ENCODE assay signal across 2 fruit fly cellular contexts in the genomic region with DNA sequence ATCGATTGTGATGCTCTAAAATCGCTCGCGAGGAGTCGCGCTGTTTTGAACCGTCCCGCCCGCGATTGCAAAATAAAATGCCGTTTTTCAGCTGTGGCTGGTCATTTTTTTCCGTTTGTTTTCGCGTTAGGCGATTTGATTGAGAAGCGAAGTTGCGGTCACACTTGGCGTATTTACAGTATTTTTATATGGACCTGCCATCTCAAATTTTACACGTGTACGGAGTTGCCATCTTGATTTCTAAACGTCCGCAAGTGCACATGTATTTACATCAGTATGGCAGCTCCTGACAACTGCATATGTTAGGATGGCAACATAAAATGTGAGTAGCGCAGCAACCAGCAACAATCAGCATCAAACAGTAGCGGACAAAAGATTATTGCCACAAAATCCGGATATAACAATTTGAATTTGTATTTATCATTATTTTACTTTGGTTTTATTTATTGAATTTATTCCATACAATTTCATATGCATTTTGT.
A peak's percentile ranks its signal among the peaks of the same experiment; 100 is the strongest.
TF ChIP-seq lines count a peak whose summit lies in the region.

A gene (minus strand): TSS at position 82 of the 482 bp plus-strand sequence.

TF ChIP-seq in whole organism, embryonic, 481 proteins besides CTCF, POLR2A, EP300 and RAD21 (continued from another document and continues in another):
- TF ChIP-seq CG7556 (GFP tag; optimal IDR thresholded peaks at IDR 0.05; lab: Kevin White, UChicago) (peak; percentile 87), CG10565 (GFP tag; optimal IDR thresholded peaks at IDR 0.05; lab: Kevin White, UChicago) (peak; percentile 86), peb (GFP tag; IDR thresholded peaks at IDR 0.05; lab: Robert Waterston, UW) (no peak), HLH54F (GFP tag; optimal IDR thresholded peaks at IDR 0.05; lab: Kevin White, UChicago) (peak; percentile 97), CG9727 (GFP tag; optimal IDR thresholded peaks at IDR 0.05; lab: Kevin White, UChicago) (peak; percentile 93), ash1 (GFP tag; optimal IDR thresholded peaks at IDR 0.05; lab: Kevin White, UChicago) (peak; percentile 96), CG11696 (GFP tag; IDR thresholded peaks at IDR 0.05; lab: Robert Waterston, UW) (no peak), CG11560 (tag; IDR thresholded peaks at IDR 0.05; lab: Robert Waterston, UW) (no peak), Rfx (GFP tag; IDR thresholded peaks at IDR 0.05; lab: Robert Waterston, UW) (no peak), CG9797 (GFP tag; optimal IDR thresholded peaks at IDR 0.05; lab: Kevin White, UChicago) (peak; percentile 99), Hr39 (optimal IDR thresholded peaks at IDR 0.05; lab: Kevin White, UChicago) (no peak), rib (GFP tag; IDR thresholded peaks at IDR 0.05; lab: Robert Waterston, UW) (no peak), Vsx1 (GFP tag; optimal IDR thresholded peaks at IDR 0.05; lab: Kevin White, UChicago) (peak; percentile 94), zen2 (GFP tag; IDR thresholded peaks at IDR 0.05; lab: Robert Waterston, UW; ENCODE audit: partially characterized antibody) (no peak), Doc2 (GFP tag; IDR thresholded peaks at IDR 0.05; lab: Robert Waterston, UW) (no peak), Blimp-1 (GFP tag; optimal IDR thresholded peaks at IDR 0.05; lab: Kevin White, UChicago) (peak; percentile 82), gsb (GFP tag; IDR thresholded peaks at IDR 0.05; lab: Robert Waterston, UW) (no peak), Jarid2 (GFP tag; optimal IDR thresholded peaks at IDR 0.05; lab: Kevin White, UChicago) (peak; percentile 75), wor (GFP tag; IDR thresholded peaks at IDR 0.05; lab: Robert Waterston, UW) (no peak), Adf1 (GFP tag; IDR thresholded peaks at IDR 0.05; lab: Robert Waterston, UW) (no peak), Max (GFP tag; optimal IDR thresholded peaks at IDR 0.05; lab: Kevin White, UChicago) (peak; percentile 94), CG31441 (GFP tag; IDR thresholded peaks at IDR 0.05; lab: Robert Waterston, UW) (no peak), pan (optimal IDR thresholded peaks at IDR 0.05; lab: Kevin White, UChicago) (no peak), pan (GFP tag; optimal IDR thresholded peaks at IDR 0.05 in 1 of 2, IDR thresholded peaks at IDR 0.05 in 1 of 2) (no peak), tap (tag; optimal IDR thresholded peaks at IDR 0.05; lab: Kevin White, UChicago) (peak; percentile 73), CoRest (tag; optimal IDR thresholded peaks at IDR 0.05; lab: Kevin White, UChicago) (peak; percentile 97), Bdp1 (GFP tag; optimal IDR thresholded peaks at IDR 0.05; lab: Kevin White, UChicago) (peak; percentile 93), Neu2 (GFP tag; optimal IDR thresholded peaks at IDR 0.05; lab: Kevin White, UChicago; ENCODE audit: borderline replicate concordance) (peak; percentile 28), gt (GFP tag; IDR thresholded peaks at IDR 0.05; lab: Robert Waterston, UW) (no peak), gcm (GFP tag; optimal IDR thresholded peaks at IDR 0.05; lab: Kevin White, UChicago) (peak; percentile 88), aop (GFP tag; IDR thresholded peaks at IDR 0.05; lab: Robert Waterston, UW) (no peak), CG17829 (tag; optimal IDR thresholded peaks at IDR 0.05; lab: Kevin White, UChicago) (peak; percentile 92), cg (GFP tag; optimal IDR thresholded peaks at IDR 0.05; lab: Kevin White, UChicago) (no peak), CG13894 (tag; optimal IDR thresholded peaks at IDR 0.05; lab: Kevin White, UChicago) (peak; percentile 96), ftz-f1 (GFP tag; optimal IDR thresholded peaks at IDR 0.05; lab: Kevin White, UChicago) (no peak), ap (GFP tag; IDR thresholded peaks at IDR 0.05; lab: Robert Waterston, UW) (no peak), tup (GFP tag; optimal IDR thresholded peaks at IDR 0.05; lab: Kevin White, UChicago) (peak; percentile 88), CG4424 (GFP tag; optimal IDR thresholded peaks at IDR 0.05; lab: Kevin White, UChicago) (peak; percentile 93), CG10366 (GFP tag; IDR thresholded peaks at IDR 0.05; lab: Robert Waterston, UW) (no peak), CG4854 (GFP tag; optimal IDR thresholded peaks at IDR 0.05; lab: Kevin White, UChicago) (peak; percentile 93), CG15601 (tag; optimal IDR thresholded peaks at IDR 0.05; lab: Kevin White, UChicago) (peak; percentile 94), MTF-1 (GFP tag; optimal IDR thresholded peaks at IDR 0.05; lab: Kevin White, UChicago; ENCODE audit: borderline replicate concordance) (peak; percentile 96), dpn (GFP tag; optimal IDR thresholded peaks at IDR 0.05; lab: Kevin White, UChicago) (peak; percentile 94 to 97), CG9609 (GFP tag; optimal IDR thresholded peaks at IDR 0.05; lab: Kevin White, UChicago) (peak; percentile 97), CG3995 (GFP tag; optimal IDR thresholded peaks at IDR 0.05; lab: Kevin White, UChicago) (peak; percentile 63), schlank (tag; optimal IDR thresholded peaks at IDR 0.05; lab: Kevin White, UChicago) (peak; percentile 97), CG8478 (optimal IDR thresholded peaks at IDR 0.05; lab: Kevin White, UChicago) (no peak), zfh2 (GFP tag; optimal IDR thresholded peaks at IDR 0.05; lab: Kevin White, UChicago) (peak; percentile 96), dati (GFP tag; IDR thresholded peaks at IDR 0.05; lab: Robert Waterston, UW) (no peak), en (GFP tag; optimal IDR thresholded peaks at IDR 0.05; lab: Kevin White, UChicago) (peak; percentile 94), CG13424 (tag; optimal IDR thresholded peaks at IDR 0.05; lab: Kevin White, UChicago) (peak; percentile 85), Myb (GFP tag; optimal IDR thresholded peaks at IDR 0.05; lab: Kevin White, UChicago) (peak; percentile 95), CG6765 (GFP tag; optimal IDR thresholded peaks at IDR 0.05; lab: Kevin White, UChicago) (peak; percentile 93), CG8765 (GFP tag; IDR thresholded peaks at IDR 0.05; lab: Robert Waterston, UW) (no peak), unc-4 (GFP tag; IDR thresholded peaks at IDR 0.05; lab: Robert Waterston, UW; ENCODE audit: partially characterized antibody) (no peak), Dfd (GFP tag; optimal IDR thresholded peaks at IDR 0.05; lab: Kevin White, UChicago) (no peak), CG1602 (GFP tag; optimal IDR thresholded peaks at IDR 0.05; lab: Kevin White, UChicago) (peak; percentile 92), CG32767 (GFP tag; IDR thresholded peaks at IDR 0.05; lab: Robert Waterston, UW) (no peak), sob (GFP tag; IDR thresholded peaks at IDR 0.05; lab: Robert Waterston, UW) (no peak), zf30C (GFP tag; optimal IDR thresholded peaks at IDR 0.05; lab: Kevin White, UChicago) (peak; percentile 43), hkb (optimal IDR thresholded peaks at IDR 0.05; lab: Kevin White, UChicago) (peak; percentile 17), hkb (GFP tag; IDR thresholded peaks at IDR 0.05; lab: Robert Waterston, UW) (no peak), dmrt11E (tag; optimal IDR thresholded peaks at IDR 0.05; lab: Kevin White, UChicago) (peak; percentile 89), CG12659 (GFP tag; optimal IDR thresholded peaks at IDR 0.05; lab: Kevin White, UChicago) (peak; percentile 98)

TF ChIP-seq in whole organism, prepupa, 60 proteins besides CTCF, POLR2A, EP300 and RAD21 (continued from another document):
- TF ChIP-seq Sox14 (GFP tag; optimal IDR thresholded peaks at IDR 0.05; lab: Kevin White, UChicago) (peak; percentile 75), Blimp-1 (GFP tag; optimal IDR thresholded peaks at IDR 0.05; lab: Kevin White, UChicago) (peak; percentile 73), CG15336 (GFP tag; IDR thresholded peaks at IDR 0.05; lab: Robert Waterston, UW) (no peak), CG11294 (GFP tag; IDR thresholded peaks at IDR 0.05; lab: Robert Waterston, UW) (no peak), esn (GFP tag; optimal IDR thresholded peaks at IDR 0.05; lab: Kevin White, UChicago) (peak; percentile 90), cyc (GFP tag; optimal IDR thresholded peaks at IDR 0.05; lab: Kevin White, UChicago) (peak; percentile 93), Eip75B (GFP tag; optimal IDR thresholded peaks at IDR 0.05; lab: Kevin White, UChicago) (peak; percentile 81), achi (GFP tag; optimal IDR thresholded peaks at IDR 0.05; lab: Kevin White, UChicago) (peak; percentile 70), eg (GFP tag; IDR thresholded peaks at IDR 0.05; lab: Robert Waterston, UW) (no peak), Smox (GFP tag; optimal IDR thresholded peaks at IDR 0.05; lab: Kevin White, UChicago) (peak; percentile 85)
